Worm (Caenorhabditis elegans) whole organism, L3 larva: ENCODE data around the gene C08A9.10.

Experiments used
- R02D3.7 ChIP-seq: fragments of 150-350 bp; optimal IDR thresholded peaks from 2 replicates; lab custom pipeline; 2014; ENCODE audit warnings: missing biosample characterization, missing genetic modification characterization
- ama-1 ChIP-seq: fragments of 150-350 bp; optimal IDR thresholded peaks from 2 replicates; lab custom pipeline; 2018
- ceh-82 ChIP-seq: fragments of 150-350 bp; optimal IDR thresholded peaks from 2 replicates; lab custom pipeline; 2014; ENCODE audit warnings: missing biosample characterization, missing genetic modification characterization
- ceh-9 ChIP-seq: sonication (generic microtip); optimal IDR thresholded peaks from 2 replicates; lab custom pipeline; 2018; ENCODE audit warnings: missing biosample characterization, missing genetic modification characterization
- egl-27 ChIP-seq: sonication (generic microtip); optimal IDR thresholded peaks from 4 replicates; lab custom pipeline; 2017; ENCODE audit warnings: missing biosample characterization, missing genetic modification reagents, missing genetic modification characterization
- egl-5 ChIP-seq: fragments of 150-350 bp; optimal IDR thresholded peaks from 2 replicates; lab custom pipeline; 2017; ENCODE audit warnings: missing biosample characterization, missing genetic modification reagents, missing genetic modification characterization, inconsistent platforms
- elt-1 ChIP-seq: fragments of 150-350 bp; optimal IDR thresholded peaks from 2 replicates; lab custom pipeline; 2014; ENCODE audit warnings: missing biosample characterization, missing genetic modification characterization
- elt-2 ChIP-seq: sonication (generic microtip); optimal IDR thresholded peaks from 2 replicates; lab custom pipeline; 2016; ENCODE audit warnings: missing genetic modification reagents, mild to moderate bottlenecking, missing genetic modification characterization, missing compliant biosample characterization
- elt-3 ChIP-seq, 3 experiments: fragments of 150-350 bp in 1 of 3; sonication (generic microtip) in 2 of 3; optimal IDR thresholded peaks; 2 replicates in 2 of 3; 4 replicates in 1 of 3; lab custom pipeline; 2014 to 2017; ENCODE audit warnings: missing biosample characterization in 3 of 3, missing genetic modification characterization in 3 of 3
- eor-1 ChIP-seq, 2 experiments: fragments of 150-350 bp; optimal IDR thresholded peaks; 2 replicates each; lab custom pipeline; 2014 to 2018; ENCODE audit warnings: missing biosample characterization in 2 of 2, missing genetic modification characterization in 2 of 2
- fkh-10 ChIP-seq: sonication (generic microtip); optimal IDR thresholded peaks from 2 replicates; lab custom pipeline; 2017; ENCODE audit warnings: missing biosample characterization, missing genetic modification reagents, missing genetic modification characterization
- fos-1 ChIP-seq: fragments of 150-350 bp; optimal IDR thresholded peaks from 2 replicates; lab custom pipeline; 2014; ENCODE audit warnings: missing biosample characterization, missing genetic modification characterization
- hmg-11 ChIP-seq: sonication (generic microtip); optimal IDR thresholded peaks from 2 replicates; lab custom pipeline; 2016; ENCODE audit warnings: missing genetic modification characterization, missing compliant biosample characterization
- lin-15B ChIP-seq: fragments of 150-350 bp; optimal IDR thresholded peaks from 2 replicates; lab custom pipeline; 2014; ENCODE audit warnings: missing biosample characterization, missing genetic modification characterization
- lin-39 ChIP-seq: fragments of 150-350 bp; optimal IDR thresholded peaks from 2 replicates; lab custom pipeline; 2018; ENCODE audit warnings: missing biosample characterization, missing genetic modification reagents, missing genetic modification characterization
- lsy-12 ChIP-seq: sonication (generic microtip); optimal IDR thresholded peaks from 2 replicates; lab custom pipeline; 2016; ENCODE audit warnings: mild to moderate bottlenecking, missing genetic modification characterization, missing compliant biosample characterization
- nfya-1 ChIP-seq: sonication (generic microtip); optimal IDR thresholded peaks from 2 replicates; lab custom pipeline; 2017; ENCODE audit warnings: missing genetic modification characterization, mild to moderate bottlenecking, missing compliant biosample characterization, antibody characterized with exemption, moderate library complexity; ENCODE audit not compliant: insufficient read depth
- nhr-11 ChIP-seq: fragments of 150-350 bp; optimal IDR thresholded peaks from 2 replicates; lab custom pipeline; 2014; ENCODE audit warnings: missing biosample characterization, missing genetic modification characterization
- nhr-12 ChIP-seq: fragments of 150-350 bp; optimal IDR thresholded peaks from 2 replicates; lab custom pipeline; 2014; ENCODE audit warnings: missing biosample characterization, missing genetic modification characterization
- nhr-23 ChIP-seq: fragments of 150-350 bp; optimal IDR thresholded peaks from 2 replicates; lab custom pipeline; 2014; ENCODE audit warnings: missing biosample characterization, missing genetic modification reagents, missing genetic modification characterization
- nhr-237 ChIP-seq: fragments of 150-350 bp; optimal IDR thresholded peaks from 2 replicates; lab custom pipeline; 2014; ENCODE audit warnings: missing biosample characterization, missing genetic modification characterization
- nhr-25 ChIP-seq: sonication (generic microtip); optimal IDR thresholded peaks from 2 replicates; lab custom pipeline; 2017; ENCODE audit warnings: missing biosample characterization, missing genetic modification characterization
- nhr-28 ChIP-seq: fragments of 150-350 bp; optimal IDR thresholded peaks from 2 replicates; lab custom pipeline; 2014; ENCODE audit warnings: missing biosample characterization, missing genetic modification characterization
- nhr-43 ChIP-seq: sonication (generic microtip); optimal IDR thresholded peaks from 2 replicates; lab custom pipeline; 2016; ENCODE audit warnings: mild to moderate bottlenecking, missing genetic modification characterization, missing compliant biosample characterization; ENCODE audit not compliant: poor library complexity, severe bottlenecking
- nhr-67 ChIP-seq: fragments of 150-350 bp; optimal IDR thresholded peaks from 2 replicates; lab custom pipeline; 2014; ENCODE audit warnings: missing biosample characterization, missing genetic modification characterization
- nhr-76 ChIP-seq: fragments of 150-350 bp; sonication (generic microtip); optimal IDR thresholded peaks from 5 replicates; lab custom pipeline; 2014; ENCODE audit warnings: missing biosample characterization, missing genetic modification characterization
- nhr-77 ChIP-seq: fragments of 150-350 bp; optimal IDR thresholded peaks from 2 replicates; lab custom pipeline; 2014; ENCODE audit warnings: missing biosample characterization, missing genetic modification characterization
- pha-4 ChIP-seq: fragments of 150-350 bp; optimal IDR thresholded peaks from 2 replicates; lab custom pipeline; 2014; ENCODE audit warnings: missing biosample characterization, missing genetic modification reagents, missing genetic modification characterization
- sea-2 ChIP-seq: fragments of 150-350 bp; sonication (generic microtip); optimal IDR thresholded peaks from 4 replicates; lab custom pipeline; 2014; ENCODE audit warnings: missing biosample characterization, missing genetic modification reagents, missing genetic modification characterization
- skn-1 ChIP-seq: fragments of 150-350 bp; optimal IDR thresholded peaks from 2 replicates; lab custom pipeline; 2014; ENCODE audit warnings: missing biosample characterization, missing genetic modification characterization
- tbx-2 ChIP-seq: sonication (generic microtip); optimal IDR thresholded peaks from 2 replicates; lab custom pipeline; 2016; ENCODE audit warnings: mild to moderate bottlenecking, missing genetic modification characterization, missing compliant biosample characterization
- unc-39 ChIP-seq: sonication (generic microtip); optimal IDR thresholded peaks from 4 replicates; lab custom pipeline; 2017; ENCODE audit warnings: missing biosample characterization, missing genetic modification characterization
- unc-62 ChIP-seq: fragments of 150-350 bp; sonication (generic microtip); optimal IDR thresholded peaks from 4 replicates; lab custom pipeline; 2014; ENCODE audit warnings: missing biosample characterization, missing genetic modification reagents, missing genetic modification characterization
- zag-1 ChIP-seq: fragments of 150-350 bp; optimal IDR thresholded peaks from 2 replicates; lab custom pipeline; 2014; ENCODE audit warnings: missing biosample characterization, missing genetic modification characterization
- ztf-11 ChIP-seq: fragments of 150-350 bp; optimal IDR thresholded peaks from 2 replicates; lab custom pipeline; 2014; ENCODE audit warnings: missing biosample characterization, missing genetic modification characterization
- ztf-4 ChIP-seq: fragments of 150-350 bp; optimal IDR thresholded peaks from 2 replicates; lab custom pipeline; 2014; ENCODE audit warnings: missing biosample characterization, missing genetic modification characterization

Gene C08A9.10

DNA sequence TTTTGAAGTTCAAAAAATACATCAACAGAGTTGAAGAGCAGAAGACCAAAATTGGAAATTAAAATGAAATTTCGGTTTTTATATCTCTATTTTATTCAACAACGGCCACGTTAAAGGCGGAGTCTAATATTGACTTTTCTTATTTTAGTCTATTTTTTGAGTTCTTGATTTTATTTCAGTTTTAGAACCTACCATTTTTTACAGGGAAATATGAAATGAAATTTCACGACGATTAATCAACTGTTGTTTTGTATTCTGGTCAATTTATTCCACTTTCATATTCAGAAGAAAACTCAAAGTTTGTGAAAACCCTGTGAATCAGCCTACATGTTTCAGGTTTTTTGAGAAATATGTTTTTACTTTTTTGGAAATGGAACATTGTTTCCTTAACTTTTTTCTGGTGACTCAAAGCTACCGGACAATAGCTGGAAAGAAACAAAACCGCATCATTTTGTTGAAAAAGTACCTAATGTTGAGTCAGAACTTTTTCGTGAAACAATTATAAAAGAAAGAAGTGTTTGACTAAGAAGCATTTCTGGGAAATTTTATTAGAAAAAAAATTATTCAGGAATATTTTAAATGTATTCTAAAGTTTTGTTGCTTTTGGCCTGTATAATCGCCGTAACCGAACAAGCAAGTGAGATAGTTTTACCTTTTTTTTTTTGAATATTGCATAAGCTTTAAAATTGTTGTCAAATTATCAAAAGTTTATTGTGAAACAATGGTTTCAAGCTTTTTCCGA, at the start of gene C08A9.10, which contains the start of gene irld-23:
Gene C08A9.10, plus strand, starts transcription at position 545 of the 742 bp plus-strand sequence.
Gene irld-23, minus strand, starts transcription at position 51 of the 742 bp plus-strand sequence.
- TF ChIP-seq ama-1 (lab: Kevin White, UChicago) (no peak), egl-27 (tag; lab: Kevin White, UChicago) (no peak), zag-1 (tag; lab: Kevin White, UChicago) (no peak), nhr-43 (no peak), ceh-9 (tag; lab: Kevin White, UChicago) (no peak), sea-2 (GFP tag; lab: Kevin White, UChicago) (no peak), elt-3 (tag; optimal IDR thresholded peaks at IDR 0.05; lab: Kevin White, UChicago) (no peak), elt-2 (no peak), unc-62 (GFP tag; lab: Kevin White, UChicago) (no peak), skn-1 (tag; lab: Kevin White, UChicago) (no peak), lsy-12 (tag; lab: Kevin White, UChicago) (no peak), unc-39 (tag; lab: Kevin White, UChicago) (no peak), nfya-1 (no peak), nhr-76 (tag; lab: Kevin White, UChicago) (no peak)

DNA sequence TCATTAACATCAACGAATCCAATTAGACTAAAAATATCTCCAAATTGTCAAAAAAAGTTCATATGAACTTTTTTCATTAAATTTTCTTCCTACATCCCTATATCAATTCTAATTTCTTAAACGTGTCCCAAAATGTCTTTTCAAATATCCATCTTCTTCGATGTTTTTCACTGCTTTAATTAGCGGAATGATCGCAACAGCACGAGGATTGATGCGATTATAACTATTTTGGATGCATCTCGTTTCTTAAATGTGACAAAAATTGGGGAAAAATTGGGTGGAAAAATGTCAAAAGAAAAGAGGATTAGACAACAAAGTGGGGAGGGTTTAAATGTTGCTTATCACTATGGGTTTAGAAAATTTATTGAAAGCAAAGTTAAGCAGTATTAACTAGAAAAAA, 46.8 kb upstream of the C08A9.10 start:
- TF ChIP-seq nhr-23 (tag; lab: Kevin White, UChicago) (peak; percentile 15), eor-1 (tag; optimal IDR thresholded peaks at IDR 0.05; lab: Kevin White, UChicago) (no peak), elt-2 (peak; percentile 17), nhr-25 (no peak), ztf-4 (no peak)

ce11 chrX:17034773-17035172, 46.2 kb upstream of the C08A9.10 start:
- TF ChIP-seq ceh-82, result no peak
- TF ChIP-seq nhr-23 (tag; lab: Kevin White, UChicago), result peak; percentile 53

DNA sequence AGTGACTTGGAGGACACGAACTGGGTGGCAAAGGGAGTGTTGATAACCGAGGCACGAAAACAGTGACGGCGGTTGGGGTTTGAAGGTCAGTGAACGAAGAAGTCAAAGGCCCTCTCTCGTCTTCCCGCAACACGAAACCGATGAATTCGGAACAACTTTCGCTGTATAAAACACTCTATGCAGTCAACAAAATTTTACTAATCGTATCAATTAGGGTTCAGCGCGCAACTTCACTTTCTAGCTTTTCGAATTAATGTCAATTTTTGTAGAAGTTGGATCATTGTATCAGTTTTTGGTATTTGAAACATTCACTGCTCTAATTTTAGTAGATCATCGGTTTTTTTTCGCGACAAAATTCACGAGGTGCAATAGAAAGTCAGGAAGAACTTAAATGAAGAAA, 42.4 kb upstream of the C08A9.10 start:
- TF ChIP-seq nhr-25 (peak; percentile 4), nhr-76 (tag; lab: Kevin White, UChicago) (no peak)

- TF ChIP-seq pha-4 (tag; lab: Kevin White, UChicago), result no peak
- TF ChIP-seq nhr-12 (tag; lab: Kevin White, UChicago), result no peak
- TF ChIP-seq sea-2 (GFP tag; lab: Kevin White, UChicago), result no peak
- TF ChIP-seq lin-15B (tag; lab: Kevin White, UChicago), result no peak
- TF ChIP-seq fos-1 (tag; lab: Kevin White, UChicago), result no peak
Measured at ce11 chrX:17041571-17041970, 39.4 kb upstream of the C08A9.10 start.

- TF ChIP-seq nhr-11 (peak; percentile 33), egl-5 (tag; lab: Kevin White, UChicago) (peak; percentile 48), lin-39 (tag; lab: Kevin White, UChicago) (peak; percentile 46), R02D3.7 (tag; lab: Kevin White, UChicago) (no peak)
- TF ChIP-seq, all 47 proteins: peak for 3
Measured at ce11 chrX:17042946-17043345, 38.0 kb upstream of the C08A9.10 start, which contains the start of gene F35B3.7. Gene F35B3.7 (minus strand): TSS chrX:17043078.

ce11 chrX:17045529-17045928, 35.5 kb upstream of the C08A9.10 start, which contains the start of gene C30G4.2:
Gene C30G4.2 (minus strand): TSS chrX:17045629.
- TF ChIP-seq nhr-67, result no peak
- TF ChIP-seq fkh-10, result no peak
- TF ChIP-seq hmg-11 (tag; lab: Kevin White, UChicago), result no peak
- no peak for TF ChIP-seq nhr-77 (tag; lab: Kevin White, UChicago)
- TF ChIP-seq ztf-11 (tag; lab: Kevin White, UChicago), result no peak
- TF ChIP-seq ceh-9 (tag; lab: Kevin White, UChicago), result no peak
- no peak for TF ChIP-seq nhr-76 (tag; lab: Kevin White, UChicago)
- TF ChIP-seq lsy-12 (tag; lab: Kevin White, UChicago), result no peak
- no peak for TF ChIP-seq tbx-2 (tag; lab: Kevin White, UChicago)
- TF ChIP-seq nhr-23 (tag; lab: Kevin White, UChicago), result no peak
- TF ChIP-seq elt-1, result no peak
- TF ChIP-seq ztf-4, result no peak
- no peak for TF ChIP-seq nhr-237 (tag; lab: Kevin White, UChicago)
- no peak for TF ChIP-seq nhr-28 (tag; lab: Kevin White, UChicago)
- no peak for TF ChIP-seq unc-39 (tag; lab: Kevin White, UChicago)
